Worm (Caenorhabditis elegans): ENCODE results near the gene B0432.10.

The B0432.10 gene

DNA sequence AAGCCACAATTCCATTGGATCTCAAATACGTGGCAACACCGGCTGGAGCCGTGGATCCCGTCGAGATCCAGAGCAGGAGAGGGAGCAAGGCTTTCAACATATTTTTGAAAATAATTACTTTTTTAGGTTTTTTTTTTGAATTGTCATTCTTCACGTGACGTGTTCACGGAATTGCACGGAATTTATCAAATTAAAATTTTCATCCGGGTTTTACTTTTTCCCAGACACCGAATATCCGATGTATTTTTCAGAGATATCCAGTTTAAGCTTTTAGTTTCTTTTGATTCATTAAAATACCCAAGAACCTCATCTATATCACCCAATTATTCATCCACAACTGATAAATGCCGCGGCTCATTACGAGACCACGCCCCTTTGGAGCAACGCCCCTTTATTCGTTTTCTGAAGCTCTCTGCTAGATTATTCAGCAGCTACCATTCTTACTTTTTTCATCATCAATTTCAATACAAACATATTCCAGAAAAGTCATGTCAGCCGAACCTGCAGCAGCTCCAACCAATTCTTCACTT, 10.9 kb upstream of the B0432.10 start, which contains the start of the genes clec-117 and B0432.1:
Gene clec-117 (minus strand): TSS at position 101 of the 530 bp plus-strand sequence.
Gene B0432.1 (plus strand): TSS at position 480 of the 530 bp plus-strand sequence.
- TF ChIP-seq dmd-4 (tag; optimal IDR thresholded peaks at IDR 0.05) (no peak), skn-1 (tag; optimal IDR thresholded peaks at IDR 0.05) (no peak), elt-3 (tag; optimal IDR thresholded peaks at IDR 0.05) (no peak), lsy-2 (tag; optimal IDR thresholded peaks at IDR 0.05) (no peak), egl-27 (tag; optimal IDR thresholded peaks at IDR 0.05) (no peak), ztf-1 (GFP tag; conservative IDR thresholded peaks at IDR 0.05) (no peak), nhr-237 (tag; optimal IDR thresholded peaks at IDR 0.05) (no peak), F13H6.1 (tag; optimal IDR thresholded peaks at IDR 0.05) (no peak), nhr-10 (tag; optimal IDR thresholded peaks at IDR 0.05) (no peak), nhr-129 (tag; optimal IDR thresholded peaks at IDR 0.05) (no peak), blmp-1 (tag; optimal IDR thresholded peaks at IDR 0.05; ENCODE audit: insufficient read depth) (no peak), ceh-16 (tag; optimal IDR thresholded peaks at IDR 0.05) (no peak)

DNA sequence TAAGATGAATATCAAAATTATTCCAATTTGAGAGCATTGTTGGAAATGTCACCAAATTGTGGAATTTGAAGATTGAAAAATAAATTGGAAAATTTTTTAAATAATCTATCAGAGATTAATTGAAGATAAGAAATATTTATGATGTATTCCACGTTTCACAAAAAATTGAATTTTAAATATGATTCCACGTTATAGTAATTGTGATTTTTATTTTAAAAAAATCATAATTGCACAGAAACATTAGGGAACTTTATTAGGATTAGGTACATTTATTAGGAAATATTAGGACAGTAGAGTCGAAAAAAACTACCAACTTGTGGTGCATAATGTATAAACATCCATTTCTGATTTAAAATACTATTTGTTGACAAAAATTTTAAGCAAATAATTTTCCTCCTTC, 8.5 kb upstream of the B0432.10 start, which contains the start of gene B0432.11:
Gene B0432.11 (minus strand): TSS at position 101 of the 400 bp plus-strand sequence.
- TF ChIP-seq mbf-1 (tag; optimal IDR thresholded peaks at IDR 0.05): no peak
- no peak for TF ChIP-seq sem-4 (tag; optimal IDR thresholded peaks at IDR 0.05)
- TF ChIP-seq crh-2 (tag; optimal IDR thresholded peaks at IDR 0.05): no peak
- TF ChIP-seq lin-11 (tag; optimal IDR thresholded peaks at IDR 0.05): no peak
- no peak for TF ChIP-seq alr-1 (tag; optimal IDR thresholded peaks at IDR 0.05)
- TF ChIP-seq F13H6.1 (tag; optimal IDR thresholded peaks at IDR 0.05): no peak
- no peak for TF ChIP-seq ceh-82 (tag; optimal IDR thresholded peaks at IDR 0.05)
- TF ChIP-seq gmeb-1 (tag; optimal IDR thresholded peaks at IDR 0.05): no peak
- TF ChIP-seq lsy-2 (tag; optimal IDR thresholded peaks at IDR 0.05): no peak
- TF ChIP-seq nhr-12 (tag; optimal IDR thresholded peaks at IDR 0.05): no peak
- no peak for TF ChIP-seq ztf-11 (tag; optimal IDR thresholded peaks at IDR 0.05)
- no peak for TF ChIP-seq ama-1 (optimal IDR thresholded peaks at IDR 0.05)
- no peak for TF ChIP-seq elt-3 (tag; optimal IDR thresholded peaks at IDR 0.05)
- TF ChIP-seq skn-1 (tag; optimal IDR thresholded peaks at IDR 0.05): no peak
- TF ChIP-seq R02D3.7 (tag; optimal IDR thresholded peaks at IDR 0.05): no peak
- TF ChIP-seq ZK546.5 (tag; optimal IDR thresholded peaks at IDR 0.05): no peak
- no peak for TF ChIP-seq snpc-4 (tag; optimal IDR thresholded peaks at IDR 0.05)
- no peak for TF ChIP-seq peb-1 (tag; optimal IDR thresholded peaks at IDR 0.05)

- TF ChIP-seq mdl-1 (tag; optimal IDR thresholded peaks at IDR 0.05) (no peak), ceh-82 (tag; optimal IDR thresholded peaks at IDR 0.05) (no peak), nhr-6 (tag; optimal IDR thresholded peaks at IDR 0.05) (no peak), lsy-2 (tag; optimal IDR thresholded peaks at IDR 0.05) (no peak), nhr-77 (tag; optimal IDR thresholded peaks at IDR 0.05) (no peak), crh-2 (tag; optimal IDR thresholded peaks at IDR 0.05) (no peak), F13H6.1 (tag; optimal IDR thresholded peaks at IDR 0.05) (no peak), mbf-1 (tag; optimal IDR thresholded peaks at IDR 0.05) (no peak), ztf-4 (tag; optimal IDR thresholded peaks at IDR 0.05) (no peak), elt-1 (tag; optimal IDR thresholded peaks at IDR 0.05) (no peak), elt-3 (tag; optimal IDR thresholded peaks at IDR 0.05) (no peak), ama-1 (optimal IDR thresholded peaks at IDR 0.05) (no peak)
These were observed 4.2 kb upstream of the B0432.10 start, which contains the start of gene djr-1.1 for ce11 chrII:290282-290681. Gene djr-1.1, plus strand, starts transcription at chrII:290582.

DNA sequence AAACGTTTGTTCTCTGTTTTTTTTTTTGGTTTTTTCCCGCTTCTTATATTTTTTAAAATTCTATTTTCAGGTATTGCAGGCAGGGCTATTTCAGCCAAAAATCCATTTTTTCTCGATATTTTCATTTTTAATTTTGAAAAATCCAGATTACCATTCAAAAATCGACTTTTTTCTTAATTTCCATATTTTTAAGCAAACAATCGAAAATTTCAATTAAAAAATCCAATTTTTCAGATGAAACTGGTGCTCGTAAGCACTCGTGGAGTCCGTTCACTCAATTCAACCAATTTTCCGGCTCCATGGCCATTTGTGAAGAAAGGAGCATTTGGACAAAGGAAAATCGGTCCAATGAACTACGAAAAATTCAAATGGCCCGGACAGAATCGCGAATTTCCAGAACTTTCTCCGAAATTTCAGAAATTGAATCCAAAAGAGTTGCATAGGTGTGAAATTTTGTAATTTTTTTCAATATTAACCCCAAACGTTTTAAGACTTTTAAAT, 2.7 kb upstream of the B0432.10 start, which contains the start of gene mrpl-41:
Gene mrpl-41 (plus strand): TSS at position 235 of the 501 bp plus-strand sequence.
- TF ChIP-seq sma-3 (GFP tag; optimal IDR thresholded peaks at IDR 0.05) (no peak), nhr-237 (tag; optimal IDR thresholded peaks at IDR 0.05) (no peak), sma-9 (GFP tag; optimal IDR thresholded peaks at IDR 0.05) (no peak), sma-9 (tag; optimal IDR thresholded peaks at IDR 0.05) (no peak), Y55F3AM.14 (GFP tag; optimal IDR thresholded peaks at IDR 0.05) (peak; percentile 12)

ce11 chrII:286551-286724, 363 bp upstream of the B0432.10 start, which contains the start of gene misc-1:
Gene misc-1, plus strand, starts transcription at chrII:286625.
- TF ChIP-seq dmd-4 (tag; optimal IDR thresholded peaks at IDR 0.05) (no peak), nhr-23 (tag; optimal IDR thresholded peaks at IDR 0.05) (no peak), nhr-6 (tag; optimal IDR thresholded peaks at IDR 0.05) (no peak), unc-39 (tag; optimal IDR thresholded peaks at IDR 0.05) (no peak), sem-4 (tag; optimal IDR thresholded peaks at IDR 0.05) (no peak), lin-11 (tag; optimal IDR thresholded peaks at IDR 0.05) (no peak), ceh-82 (tag; optimal IDR thresholded peaks at IDR 0.05) (no peak), skn-1 (tag; optimal IDR thresholded peaks at IDR 0.05) (no peak), R02D3.7 (tag; optimal IDR thresholded peaks at IDR 0.05) (no peak), snpc-4 (tag; optimal IDR thresholded peaks at IDR 0.05) (no peak), nhr-129 (tag; optimal IDR thresholded peaks at IDR 0.05) (no peak)

All from whole organism, L2 larva.